Fruit fly (Drosophila melanogaster): Measurements from ENCODE around the gene CG45263.

DNA sequence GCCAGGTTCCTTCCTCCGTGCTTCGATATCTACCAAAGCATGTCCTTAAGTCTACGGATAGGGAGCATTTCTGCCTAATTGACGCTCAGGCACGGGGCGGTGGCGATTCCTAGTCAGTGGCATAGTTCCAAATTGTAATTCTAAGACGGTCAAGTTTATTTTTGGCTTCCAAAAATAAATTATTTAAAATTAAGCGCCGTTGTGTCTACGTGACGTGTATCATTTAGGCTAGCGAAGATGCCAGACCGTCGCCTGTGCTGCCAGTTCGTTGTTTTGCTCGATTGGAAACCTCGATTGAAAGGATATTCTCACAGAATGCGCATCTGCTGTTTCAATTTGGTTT lies 128.3 kb downstream of the CG45263 start:
- no peak for TF ChIP-seq schlank (tag; optimal IDR thresholded peaks at IDR 0.05)
- TF ChIP-seq CG8281 (tag; optimal IDR thresholded peaks at IDR 0.05): no peak
- TF ChIP-seq croc (GFP tag; conservative IDR thresholded peaks at IDR 0.05): no peak
- no peak for TF ChIP-seq inv (GFP tag; IDR thresholded peaks at IDR 0.05; ENCODE audit: partially characterized antibody)
- TF ChIP-seq pan (optimal IDR thresholded peaks at IDR 0.05): no peak
- TF ChIP-seq pan (GFP tag; optimal IDR thresholded peaks at IDR 0.05 in 1 of 2, IDR thresholded peaks at IDR 0.05 in 1 of 2): no peak
- TF ChIP-seq CG10654 (GFP tag; optimal IDR thresholded peaks at IDR 0.05): no peak
- no peak for TF ChIP-seq CG6689 (GFP tag; IDR thresholded peaks at IDR 0.05)
- no peak for TF ChIP-seq jumu (GFP tag; optimal IDR thresholded peaks at IDR 0.05)
- TF ChIP-seq CG32532 (GFP tag; IDR thresholded peaks at IDR 0.05): no peak
- TF ChIP-seq NFAT (GFP tag; IDR thresholded peaks at IDR 0.05): no peak
- no peak for TF ChIP-seq tll (GFP tag; optimal IDR thresholded peaks at IDR 0.05)
- no peak for TF ChIP-seq grau (tag; optimal IDR thresholded peaks at IDR 0.05)
- no peak for TF ChIP-seq CG13296 (GFP tag; optimal IDR thresholded peaks at IDR 0.05)
- no peak for TF ChIP-seq CG12104 (GFP tag; optimal IDR thresholded peaks at IDR 0.05)

Data from whole organism, embryonic.